Fruit fly (Drosophila melanogaster): ENCODE measurements around the gene Cp36.
A peak's percentile ranks its signal among the peaks of the same experiment; 100 is the strongest.

Cp36 gene

DNA sequence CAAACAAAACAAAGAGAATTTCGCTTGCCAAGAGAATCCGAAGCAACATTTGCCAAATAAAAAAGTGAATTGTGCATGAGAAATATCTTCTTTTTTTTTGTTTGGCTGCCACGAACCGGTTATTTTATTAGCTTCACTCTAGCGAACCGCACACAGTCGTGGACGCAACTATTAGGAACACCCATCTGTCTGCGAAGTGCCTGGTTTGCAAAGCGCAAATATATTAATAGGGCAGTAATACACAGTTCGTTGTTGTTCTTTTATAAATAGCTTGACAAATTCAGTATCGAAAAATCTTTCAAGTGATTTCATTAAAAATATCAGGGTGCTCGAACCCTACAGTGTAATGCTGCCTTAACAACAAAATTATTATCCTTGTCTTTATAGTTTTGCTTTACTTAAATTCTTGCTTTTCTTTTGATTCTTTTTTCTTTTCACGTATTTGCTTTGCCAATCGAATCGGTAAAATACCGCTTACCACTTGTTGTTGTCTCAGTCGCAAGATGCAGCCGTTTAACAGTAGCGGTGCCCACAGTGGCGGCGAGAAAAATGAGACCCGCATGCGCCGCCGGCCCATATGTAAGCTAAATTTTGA is 12.4 kb downstream of the Cp36 start:
- peak; percentile 19 for TF ChIP-seq h (GFP tag; optimal IDR thresholded peaks at IDR 0.05)
- no peak for TF ChIP-seq Myc (optimal IDR thresholded peaks at IDR 0.05)
- TF ChIP-seq Hr83 (GFP tag; optimal IDR thresholded peaks at IDR 0.05; ENCODE audit: poor library complexity, severe bottlenecking): peak; percentile 57
- TF ChIP-seq psq (GFP tag; optimal IDR thresholded peaks at IDR 0.05): peak; percentile 47
- TF ChIP-seq OdsH (GFP tag; optimal IDR thresholded peaks at IDR 0.05): peak; percentile 8
- TF ChIP-seq woc (GFP tag; optimal IDR thresholded peaks at IDR 0.05): peak; percentile 23
- no peak for TF ChIP-seq sage (GFP tag; optimal IDR thresholded peaks at IDR 0.05)
- TF ChIP-seq Hnf4 (GFP tag; optimal IDR thresholded peaks at IDR 0.05): peak; percentile 9
- TF ChIP-seq br (GFP tag; optimal IDR thresholded peaks at IDR 0.05): peak; percentile 2
- TF ChIP-seq sv (GFP tag; optimal IDR thresholded peaks at IDR 0.05): no peak
- peak; percentile 53 for TF ChIP-seq HLH106 (tag; optimal IDR thresholded peaks at IDR 0.05)
- no peak for TF ChIP-seq dmrt93B (GFP tag; optimal IDR thresholded peaks at IDR 0.05)
- no peak for TF ChIP-seq CG32264 (GFP tag; optimal IDR thresholded peaks at IDR 0.05)
- TF ChIP-seq Jra (GFP tag; optimal IDR thresholded peaks at IDR 0.05): peak; percentile 4
- TF ChIP-seq Vsx2 (GFP tag; optimal IDR thresholded peaks at IDR 0.05; ENCODE audit: partially characterized antibody): peak; percentile 89
- TF ChIP-seq Sp1 (GFP tag; optimal IDR thresholded peaks at IDR 0.05): peak; percentile 29
- peak; percentile 24 for TF ChIP-seq ey (GFP tag; optimal IDR thresholded peaks at IDR 0.05)
- TF ChIP-seq foxo (GFP tag; optimal IDR thresholded peaks at IDR 0.05): peak in 1 of 2 experiments; percentile 61
- peak; percentile 27 for TF ChIP-seq fru (GFP tag; optimal IDR thresholded peaks at IDR 0.05)

DNA sequence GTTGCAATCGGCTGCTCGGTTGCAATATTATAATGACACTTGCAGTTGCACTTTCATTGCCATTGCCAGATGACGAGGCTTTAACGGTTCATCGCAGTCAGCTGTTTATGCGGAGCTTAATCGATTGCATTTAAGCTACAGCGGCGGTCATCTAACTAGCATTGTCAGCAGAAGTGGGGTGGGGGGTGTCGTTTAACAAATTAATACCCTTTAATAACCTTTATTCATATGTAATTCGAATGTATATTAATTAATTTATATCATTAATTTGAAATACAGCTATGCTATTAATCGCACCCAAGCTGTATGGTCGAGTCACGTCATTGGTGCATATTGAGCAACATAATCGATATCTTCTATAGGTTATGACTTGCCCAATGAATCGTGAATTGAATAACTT is 13.7 kb downstream of the Cp36 start:
- TF ChIP-seq HLH106 (tag; optimal IDR thresholded peaks at IDR 0.05): peak; percentile 68
- TF ChIP-seq foxo (GFP tag; optimal IDR thresholded peaks at IDR 0.05): peak in 1 of 2 experiments; percentile 68
- TF ChIP-seq rgr (GFP tag; optimal IDR thresholded peaks at IDR 0.05): peak; percentile 56
- TF ChIP-seq GATAd (GFP tag; optimal IDR thresholded peaks at IDR 0.05): no peak
- peak; percentile 19 for TF ChIP-seq ey (GFP tag; optimal IDR thresholded peaks at IDR 0.05)
- TF ChIP-seq OdsH (GFP tag; optimal IDR thresholded peaks at IDR 0.05): no peak
- peak; percentile 48 for TF ChIP-seq h (GFP tag; optimal IDR thresholded peaks at IDR 0.05)
- peak; percentile 24 for TF ChIP-seq psq (GFP tag; optimal IDR thresholded peaks at IDR 0.05)
- peak; percentile 17 for TF ChIP-seq Hnf4 (GFP tag; optimal IDR thresholded peaks at IDR 0.05)
- TF ChIP-seq Abd-B (GFP tag; optimal IDR thresholded peaks at IDR 0.05): no peak
- TF ChIP-seq dmrt93B (GFP tag; optimal IDR thresholded peaks at IDR 0.05): peak; percentile 45
- peak; percentile 26 for TF ChIP-seq fru (GFP tag; optimal IDR thresholded peaks at IDR 0.05)
- TF ChIP-seq sage (GFP tag; optimal IDR thresholded peaks at IDR 0.05): peak; percentile 34
- TF ChIP-seq Sp1 (GFP tag; optimal IDR thresholded peaks at IDR 0.05): peak; percentile 49
- TF ChIP-seq sv (GFP tag; optimal IDR thresholded peaks at IDR 0.05): peak; percentile 34

DNA sequence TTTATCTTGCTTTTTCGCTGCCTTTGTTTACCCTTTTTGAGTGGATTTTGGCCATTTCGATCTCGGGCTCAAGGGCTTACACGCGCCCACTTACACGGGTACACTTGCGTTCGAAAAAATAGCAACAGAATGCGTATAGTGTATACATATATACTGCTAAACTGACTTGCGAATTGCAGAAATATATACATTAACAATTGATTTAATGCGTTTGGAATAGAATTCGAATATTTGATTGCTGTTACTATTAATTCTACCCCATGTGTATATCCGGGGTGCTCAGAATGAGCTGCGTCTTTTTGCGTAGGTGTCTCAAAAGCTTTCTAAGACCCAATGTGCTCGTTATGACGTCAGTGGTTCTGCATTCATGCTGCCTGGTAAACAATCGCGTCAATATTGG is 14.4 kb downstream of the Cp36 start:
- TF ChIP-seq CG9705 (GFP tag; optimal IDR thresholded peaks at IDR 0.05): no peak
- peak; percentile 9 for TF ChIP-seq rgr (GFP tag; optimal IDR thresholded peaks at IDR 0.05)
- peak; percentile 24 for TF ChIP-seq fru (GFP tag; optimal IDR thresholded peaks at IDR 0.05)
- no peak for TF ChIP-seq brk (GFP tag; optimal IDR thresholded peaks at IDR 0.05)
- TF ChIP-seq tai (GFP tag; optimal IDR thresholded peaks at IDR 0.05): no peak

DNA sequence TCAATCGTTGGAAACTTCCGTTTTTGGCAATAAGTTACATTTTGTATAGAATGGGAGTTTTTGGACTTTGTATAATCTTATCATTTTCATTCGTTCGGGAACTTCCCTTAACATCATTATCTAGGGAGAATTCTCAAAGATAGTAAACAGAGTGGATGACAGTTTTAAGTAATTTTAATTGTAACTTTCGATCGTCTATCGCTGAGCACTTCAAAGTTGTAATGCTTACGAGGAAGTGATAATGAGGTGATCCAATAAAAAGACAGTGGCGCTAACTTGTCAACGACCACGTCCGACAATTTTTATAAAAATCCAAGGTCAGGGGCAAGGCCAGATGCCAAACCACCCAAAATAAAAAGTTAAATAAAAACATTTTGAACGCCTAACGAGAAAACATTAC is 17.2 kb downstream of the Cp36 start:
- TF ChIP-seq dsf (GFP tag; optimal IDR thresholded peaks at IDR 0.05; ENCODE audit: borderline replicate concordance) (no peak), Sp1 (GFP tag; optimal IDR thresholded peaks at IDR 0.05) (no peak), jim (GFP tag; optimal IDR thresholded peaks at IDR 0.05) (no peak), CrebA (GFP tag; optimal IDR thresholded peaks at IDR 0.05; ENCODE audit: borderline replicate concordance) (no peak), dl (GFP tag; optimal IDR thresholded peaks at IDR 0.05; ENCODE audit: insufficient read depth in 1 of 2, partially characterized antibody in 2 of 2) (no peak), foxo (GFP tag; optimal IDR thresholded peaks at IDR 0.05) (no peak), sv (GFP tag; optimal IDR thresholded peaks at IDR 0.05) (no peak), sage (GFP tag; optimal IDR thresholded peaks at IDR 0.05) (no peak), Jra (GFP tag; optimal IDR thresholded peaks at IDR 0.05) (no peak), CG32264 (GFP tag; optimal IDR thresholded peaks at IDR 0.05) (no peak), h (GFP tag; optimal IDR thresholded peaks at IDR 0.05) (no peak)
